Fruit fly (Drosophila melanogaster): ENCODE results near the gene kis.

The kis gene

dm6 chr2L:225386-225682 lies 25.3 kb downstream of the kis start:
- no peak for TF ChIP-seq rgr (GFP tag; optimal IDR thresholded peaks at IDR 0.05)
- TF ChIP-seq CG9705 (GFP tag; optimal IDR thresholded peaks at IDR 0.05), result no peak
- TF ChIP-seq CrebA (GFP tag; optimal IDR thresholded peaks at IDR 0.05; ENCODE audit: borderline replicate concordance), result no peak
- TF ChIP-seq sage (GFP tag; optimal IDR thresholded peaks at IDR 0.05), result no peak
- no peak for TF ChIP-seq pan (optimal IDR thresholded peaks at IDR 0.05)
- TF ChIP-seq Dfd (GFP tag; optimal IDR thresholded peaks at IDR 0.05), result no peak
- TF ChIP-seq dl (GFP tag; optimal IDR thresholded peaks at IDR 0.05; ENCODE audit: insufficient read depth in 1 of 2, partially characterized antibody in 2 of 2), result no peak
- no peak for TF ChIP-seq jim (GFP tag; optimal IDR thresholded peaks at IDR 0.05)
- TF ChIP-seq fru (GFP tag; optimal IDR thresholded peaks at IDR 0.05), result no peak
- no peak for TF ChIP-seq Rel (GFP tag; optimal IDR thresholded peaks at IDR 0.05)
- no peak for TF ChIP-seq Rel (tag; optimal IDR thresholded peaks at IDR 0.05)
- TF ChIP-seq woc (GFP tag; optimal IDR thresholded peaks at IDR 0.05), result no peak
- no peak for TF ChIP-seq Myc (optimal IDR thresholded peaks at IDR 0.05)
- TF ChIP-seq dsf (GFP tag; optimal IDR thresholded peaks at IDR 0.05; ENCODE audit: borderline replicate concordance), result no peak
- TF ChIP-seq usp (GFP tag; optimal IDR thresholded peaks at IDR 0.05), result no peak
- TF ChIP-seq tai (GFP tag; optimal IDR thresholded peaks at IDR 0.05), result no peak

dm6 chr2L:224599-225385 lies 25.8 kb downstream of the kis start:
- TF ChIP-seq usp (GFP tag; optimal IDR thresholded peaks at IDR 0.05) (no peak), lola (GFP tag; optimal IDR thresholded peaks at IDR 0.05) (no peak), dmrt93B (GFP tag; optimal IDR thresholded peaks at IDR 0.05) (peak; percentile 58), Sp1 (GFP tag; optimal IDR thresholded peaks at IDR 0.05) (peak; percentile 87), psq (GFP tag; optimal IDR thresholded peaks at IDR 0.05) (peak; percentile 94), OdsH (GFP tag; optimal IDR thresholded peaks at IDR 0.05) (peak; percentile 84), Hr78 (GFP tag; optimal IDR thresholded peaks at IDR 0.05) (no peak), rgr (GFP tag; optimal IDR thresholded peaks at IDR 0.05) (peak; percentile 86), dsf (GFP tag; optimal IDR thresholded peaks at IDR 0.05; ENCODE audit: borderline replicate concordance) (no peak), sv (GFP tag; optimal IDR thresholded peaks at IDR 0.05) (peak; percentile 47), br (GFP tag; optimal IDR thresholded peaks at IDR 0.05) (peak; percentile 87), Dfd (GFP tag; optimal IDR thresholded peaks at IDR 0.05) (no peak), CG32264 (GFP tag; optimal IDR thresholded peaks at IDR 0.05) (peak; percentile 30), Hr83 (GFP tag; optimal IDR thresholded peaks at IDR 0.05; ENCODE audit: poor library complexity, severe bottlenecking) (peak; percentile 47), Vsx2 (GFP tag; optimal IDR thresholded peaks at IDR 0.05; ENCODE audit: partially characterized antibody) (no peak), N (GFP tag; optimal IDR thresholded peaks at IDR 0.05) (no peak), h (GFP tag; optimal IDR thresholded peaks at IDR 0.05) (peak; percentile 90), Hnf4 (GFP tag; optimal IDR thresholded peaks at IDR 0.05) (peak; percentile 79), Dif (GFP tag; optimal IDR thresholded peaks at IDR 0.05; ENCODE audit: partially characterized antibody) (peak; percentile 34), pan (optimal IDR thresholded peaks at IDR 0.05) (no peak), tai (GFP tag; optimal IDR thresholded peaks at IDR 0.05) (peak; percentile 52), Rel (GFP tag; optimal IDR thresholded peaks at IDR 0.05) (no peak), Rel (tag; optimal IDR thresholded peaks at IDR 0.05) (peak; percentile 88), Mio (GFP tag; optimal IDR thresholded peaks at IDR 0.05) (no peak), dl (GFP tag; optimal IDR thresholded peaks at IDR 0.05; ENCODE audit: insufficient read depth in 1 of 2, partially characterized antibody in 2 of 2) (no peak), Jra (GFP tag; optimal IDR thresholded peaks at IDR 0.05) (peak; percentile 53), CrebA (GFP tag; optimal IDR thresholded peaks at IDR 0.05; ENCODE audit: borderline replicate concordance) (no peak), foxo (GFP tag; optimal IDR thresholded peaks at IDR 0.05) (peak in 1 of 2 experiments; percentile 92), CG9705 (GFP tag; optimal IDR thresholded peaks at IDR 0.05) (peak; percentile 71), ey (GFP tag; optimal IDR thresholded peaks at IDR 0.05) (peak; percentile 87), sage (GFP tag; optimal IDR thresholded peaks at IDR 0.05) (peak; percentile 73), HLH106 (tag; optimal IDR thresholded peaks at IDR 0.05) (peak; percentile 87), jim (GFP tag; optimal IDR thresholded peaks at IDR 0.05) (no peak), woc (GFP tag; optimal IDR thresholded peaks at IDR 0.05) (peak; percentile 96), GATAd (GFP tag; optimal IDR thresholded peaks at IDR 0.05) (no peak), fru (GFP tag; optimal IDR thresholded peaks at IDR 0.05) (peak; percentile 92), Myc (optimal IDR thresholded peaks at IDR 0.05) (peak; percentile 57), Abd-B (GFP tag; optimal IDR thresholded peaks at IDR 0.05) (no peak), brk (GFP tag; optimal IDR thresholded peaks at IDR 0.05) (peak; percentile 62)

All from whole organism, wandering third instar larva.